Worm (Caenorhabditis elegans) whole organism, L4/young adult: ENCODE data around the gene crh-2.

Source experiments
- W03F9.2 ChIP-seq: fragments of 150-350 bp; optimal IDR thresholded peaks from 2 replicates; lab custom pipeline; 2014; ENCODE audit warnings: missing biosample characterization, missing genetic modification characterization
- dao-5 ChIP-seq: sonication (generic microtip); optimal IDR thresholded peaks from 2 replicates; lab custom pipeline; 2016; ENCODE audit warnings: missing genotype, missing genetic modification characterization, moderate library complexity, missing compliant biosample characterization
- him-1 ChIP-seq: sonication (generic microtip); optimal IDR thresholded peaks from 2 replicates; lab custom pipeline; 2016; ENCODE audit warnings: missing genotype, missing genetic modification reagents, missing genetic modification characterization, missing compliant biosample characterization

DNA sequence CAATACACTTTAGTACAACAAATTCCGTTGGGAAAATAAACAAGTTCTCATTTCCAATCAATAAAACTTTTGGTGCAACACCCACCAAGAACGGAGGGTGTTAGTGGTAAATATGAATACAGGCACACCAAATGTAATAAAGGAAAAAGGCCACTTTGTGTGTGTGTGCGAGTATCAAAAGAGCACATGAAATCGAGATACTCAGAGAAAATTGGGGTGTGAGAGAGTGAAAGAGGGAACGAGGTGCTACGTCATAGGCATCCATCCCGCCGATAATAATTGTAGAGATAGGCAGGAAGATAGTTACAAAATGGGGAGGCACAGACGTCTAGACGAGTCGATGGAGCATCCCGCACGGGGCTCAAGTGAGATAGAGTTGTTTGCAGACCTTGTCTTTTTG is 40.4 kb upstream of the crh-2 start:
- no peak for TF ChIP-seq him-1 (tag; lab: Kevin White, UChicago)
- no peak for TF ChIP-seq dao-5
- TF ChIP-seq W03F9.2 (tag; lab: Kevin White, UChicago), result no peak
